Worm (Caenorhabditis elegans) whole organism, mixed stage, embryonic: ENCODE results near the gene clec-167.

ENCODE experiments used
- M03D4.4 ChIP-seq: sonication (generic microtip); optimal IDR thresholded peaks from 2 replicates; lab custom pipeline; 2017; ENCODE audit warnings: mild to moderate bottlenecking, missing genetic modification characterization, missing compliant biosample characterization
- bed-3 ChIP-seq: fragments of 200-800 bp; sonication (Bioruptor generic); optimal IDR thresholded peaks from 3 replicates; lab custom pipeline; 2018; ENCODE audit warnings: mild to moderate bottlenecking, missing genetic modification characterization, moderate library complexity, missing compliant biosample characterization
- blmp-1 ChIP-seq: fragments of 150-350 bp; optimal IDR thresholded peaks from 2 replicates; lab custom pipeline; 2014; ENCODE audit warnings: missing biosample characterization, missing genetic modification characterization
- ceh-39 ChIP-seq: fragments of 150-350 bp; optimal IDR thresholded peaks from 2 replicates; lab custom pipeline; 2014; ENCODE audit warnings: missing biosample characterization, missing genetic modification characterization
- ceh-43 ChIP-seq: fragments of 200-800 bp; sonication (Bioruptor generic); optimal IDR thresholded peaks from 2 replicates; lab custom pipeline; 2018; ENCODE audit warnings: mild to moderate bottlenecking, missing genetic modification characterization, moderate library complexity, missing compliant biosample characterization
- ceh-83 ChIP-seq: fragments of 200-800 bp; sonication (Bioruptor generic); optimal IDR thresholded peaks from 2 replicates; lab custom pipeline; 2018; ENCODE audit warnings: mild to moderate bottlenecking, missing genetic modification characterization, missing compliant biosample characterization
- drap-1 ChIP-seq: fragments of 200-800 bp; sonication (Bioruptor generic); optimal IDR thresholded peaks from 3 replicates; lab custom pipeline; 2018; ENCODE audit warnings: mild to moderate bottlenecking, missing genetic modification characterization, missing compliant biosample characterization
- elt-1 ChIP-seq: sonication (generic microtip); optimal IDR thresholded peaks from 2 replicates; lab custom pipeline; 2017; ENCODE audit warnings: missing genetic modification characterization, mild to moderate bottlenecking, missing compliant biosample characterization, antibody characterized with exemption, moderate library complexity, borderline replicate concordance; ENCODE audit not compliant: insufficient read depth
- elt-3 ChIP-seq: fragments of 150-350 bp; optimal IDR thresholded peaks from 2 replicates; lab custom pipeline; 2014; ENCODE audit warnings: missing biosample characterization, missing genetic modification characterization
- ham-2 ChIP-seq: fragments of 200-800 bp; sonication (Bioruptor generic); optimal IDR thresholded peaks from 2 replicates; lab custom pipeline; 2018; ENCODE audit warnings: mild to moderate bottlenecking, missing genetic modification characterization, missing compliant biosample characterization
- hlh-1 ChIP-seq: fragments of 150-350 bp; optimal IDR thresholded peaks from 2 replicates; lab custom pipeline; 2014; ENCODE audit warnings: missing biosample characterization, missing genetic modification reagents, missing genetic modification characterization
- lin-13 ChIP-seq: fragments of 150-350 bp; optimal IDR thresholded peaks from 2 replicates; lab custom pipeline; 2014; ENCODE audit warnings: missing biosample characterization, missing genetic modification characterization
- lin-32 ChIP-seq: fragments of 200-800 bp; sonication (Bioruptor generic); optimal IDR thresholded peaks from 2 replicates; lab custom pipeline; 2018; ENCODE audit warnings: mild to moderate bottlenecking, missing genetic modification characterization, missing compliant biosample characterization
- mab-5 ChIP-seq: fragments of 150-350 bp; optimal IDR thresholded peaks from 2 replicates; lab custom pipeline; 2014; ENCODE audit warnings: missing biosample characterization, missing genetic modification characterization
- mep-1 ChIP-seq: fragments of 150-350 bp; optimal IDR thresholded peaks from 2 replicates; lab custom pipeline; 2017; ENCODE audit warnings: missing biosample characterization, missing genetic modification reagents, missing genetic modification characterization, inconsistent platforms
- mls-2 ChIP-seq: sonication (generic microtip); optimal IDR thresholded peaks from 2 replicates; lab custom pipeline; 2016; ENCODE audit warnings: mild to moderate bottlenecking, missing genetic modification characterization, moderate library complexity, missing compliant biosample characterization
- nhr-12 ChIP-seq: fragments of 150-350 bp; optimal IDR thresholded peaks from 2 replicates; lab custom pipeline; 2014; ENCODE audit warnings: missing biosample characterization, missing genetic modification characterization
- nhr-2 ChIP-seq: fragments of 150-350 bp; optimal IDR thresholded peaks from 2 replicates; lab custom pipeline; 2014; ENCODE audit warnings: missing biosample characterization, missing genetic modification characterization
- nhr-28 ChIP-seq: fragments of 150-350 bp; optimal IDR thresholded peaks from 2 replicates; lab custom pipeline; 2014; ENCODE audit warnings: missing biosample characterization, missing genetic modification characterization
- pha-4 ChIP-seq: fragments of 150-350 bp; optimal IDR thresholded peaks from 2 replicates; lab custom pipeline; 2018; ENCODE audit warnings: missing biosample characterization, missing genetic modification reagents, missing genetic modification characterization
- sem-2 ChIP-seq: fragments of 200-800 bp; sonication (Bioruptor generic); optimal IDR thresholded peaks from 2 replicates; lab custom pipeline; 2018; ENCODE audit warnings: mild to moderate bottlenecking, missing genetic modification characterization, missing compliant biosample characterization
- snpc-4 ChIP-seq: fragments of 150-350 bp; optimal IDR thresholded peaks from 2 replicates; lab custom pipeline; 2014; ENCODE audit warnings: missing biosample characterization, missing genetic modification characterization
- sptf-1 ChIP-seq: sonication (generic microtip); optimal IDR thresholded peaks from 2 replicates; lab custom pipeline; 2017; ENCODE audit warnings: mild to moderate bottlenecking, missing genetic modification characterization, moderate library complexity, missing compliant biosample characterization
- tbx-8 ChIP-seq: fragments of 200-800 bp; sonication (Bioruptor generic); optimal IDR thresholded peaks from 2 replicates; lab custom pipeline; 2018; ENCODE audit warnings: mild to moderate bottlenecking, missing genetic modification characterization, moderate library complexity, missing compliant biosample characterization
- unc-120 ChIP-seq: sonication (generic microtip); optimal IDR thresholded peaks from 2 replicates; lab custom pipeline; 2017; ENCODE audit warnings: missing genetic modification characterization, missing compliant biosample characterization; ENCODE audit not compliant: poor library complexity, severe bottlenecking
- unc-39 ChIP-seq: fragments of 150-350 bp; optimal IDR thresholded peaks from 2 replicates; lab custom pipeline; 2014; ENCODE audit warnings: missing biosample characterization, missing genetic modification characterization
- zip-8 ChIP-seq: fragments of 150-350 bp; optimal IDR thresholded peaks from 2 replicates; lab custom pipeline; 2014; ENCODE audit warnings: missing biosample characterization, missing genetic modification characterization
- ztf-11 ChIP-seq: fragments of 150-350 bp; optimal IDR thresholded peaks from 2 replicates; lab custom pipeline; 2014; ENCODE audit warnings: missing biosample characterization, missing genetic modification characterization

Gene clec-167

DNA sequence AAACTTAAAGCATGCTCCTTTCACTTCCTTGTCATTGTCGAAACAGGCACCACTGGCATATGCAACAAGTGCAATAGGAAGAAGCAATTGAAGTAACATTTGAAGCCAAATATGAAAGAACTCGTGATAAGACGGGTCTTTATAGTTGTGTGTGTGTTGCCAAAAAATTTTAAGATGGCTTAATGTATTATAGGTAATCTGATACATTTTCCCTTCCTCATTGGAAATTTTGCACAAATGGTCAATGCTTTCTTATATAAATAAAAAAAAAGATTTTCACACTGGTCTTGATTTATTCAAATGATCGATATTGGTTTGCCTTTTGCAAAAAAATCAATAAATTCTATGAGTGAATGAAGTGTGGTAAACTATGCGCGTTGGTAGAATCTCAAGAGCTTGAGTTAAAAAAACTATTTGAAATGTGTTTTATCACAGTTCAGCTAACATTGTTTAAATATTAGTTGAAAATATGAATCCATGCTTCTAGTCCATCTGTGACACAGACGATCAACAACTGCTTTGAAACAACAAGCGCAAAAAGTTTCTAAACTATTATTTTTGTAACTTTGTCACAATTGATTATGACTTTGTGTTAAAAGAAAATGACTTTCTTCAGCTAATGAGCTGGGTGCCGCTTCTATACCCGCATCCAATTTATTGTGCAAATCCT is 4.2 kb downstream of the clec-167 start, which contains the start of the genes clec-166 and F38A1.6:
Gene clec-166 (minus strand): TSS at position 101 of the 670 bp plus-strand sequence.
Gene F38A1.6 (plus strand): TSS at position 620 of the 670 bp plus-strand sequence.
- no peak for TF ChIP-seq elt-1 (tag; lab: Kevin White, UChicago)
- TF ChIP-seq unc-39, result no peak
- TF ChIP-seq hlh-1 (tag; lab: Kevin White, UChicago), result no peak
- TF ChIP-seq lin-13, result no peak
- no peak for TF ChIP-seq zip-8
- TF ChIP-seq blmp-1, result no peak
- TF ChIP-seq tbx-8 (GFP tag; lab: Kevin White, UChicago), result no peak
- TF ChIP-seq ceh-39 (tag; lab: Kevin White, UChicago), result no peak
- TF ChIP-seq mab-5 (tag; lab: Kevin White, UChicago), result no peak
- no peak for TF ChIP-seq ceh-43 (GFP tag; lab: Kevin White, UChicago)
- no peak for TF ChIP-seq sptf-1 (tag; lab: Kevin White, UChicago)
- no peak for TF ChIP-seq unc-120 (tag; lab: Kevin White, UChicago)
- TF ChIP-seq mep-1 (tag; lab: Kevin White, UChicago), result no peak
- TF ChIP-seq nhr-28 (tag; lab: Kevin White, UChicago), result no peak
- TF ChIP-seq ztf-11, result no peak
- no peak for TF ChIP-seq lin-32
- TF ChIP-seq, all 35 proteins: peak for 0

ce11 chrIV:1246762-1247436 is 8.6 kb downstream of the clec-167 start, which contains the start of the genes clec-165 and F38A1.11:
Gene clec-165 (minus strand): TSS chrIV:1246886.
Gene F38A1.11 (plus strand): TSS chrIV:1247386.
- TF ChIP-seq ceh-83 (GFP tag; lab: Kevin White, UChicago) (no peak), ceh-43 (GFP tag; lab: Kevin White, UChicago) (no peak), drap-1 (GFP tag; lab: Kevin White, UChicago) (no peak), hlh-1 (tag; lab: Kevin White, UChicago) (no peak), mls-2 (no peak), mep-1 (tag; lab: Kevin White, UChicago) (no peak), nhr-2 (tag; lab: Kevin White, UChicago) (no peak), sptf-1 (tag; lab: Kevin White, UChicago) (no peak), tbx-8 (GFP tag; lab: Kevin White, UChicago) (no peak), lin-13 (no peak), sem-2 (GFP tag; lab: Kevin White, UChicago) (no peak), ztf-11 (no peak), pha-4 (no peak), ceh-39 (tag; lab: Kevin White, UChicago) (no peak)

DNA sequence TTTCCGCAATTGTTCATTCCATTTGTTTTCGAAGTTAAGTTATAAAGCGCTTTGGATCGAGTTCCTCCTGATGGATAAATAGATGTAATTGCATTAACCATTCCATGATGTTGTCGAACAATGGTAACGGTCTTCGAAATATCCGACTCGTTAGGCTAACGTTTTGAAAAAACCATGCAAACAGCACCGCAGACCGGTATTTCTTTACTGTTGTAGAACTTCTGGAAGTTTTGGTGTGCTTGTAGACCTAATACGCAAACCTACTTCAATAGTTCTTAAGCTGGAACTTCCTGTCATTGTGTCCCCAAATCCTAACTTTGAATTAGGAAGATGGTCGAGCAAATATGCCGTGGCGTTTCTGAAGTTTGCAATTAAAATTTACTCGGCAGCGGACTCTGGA is 10.3 kb downstream of the clec-167 start, which contains the start of gene F38A1.9:
Gene F38A1.9 (minus strand): TSS at position 101 of the 400 bp plus-strand sequence.
- TF ChIP-seq sem-2 (GFP tag; lab: Kevin White, UChicago) (no peak), unc-39 (no peak), nhr-12 (tag; lab: Kevin White, UChicago) (no peak)

- no peak for TF ChIP-seq M03D4.4 (tag; lab: Kevin White, UChicago)
- TF ChIP-seq blmp-1, result no peak
- TF ChIP-seq sptf-1 (tag; lab: Kevin White, UChicago), result no peak
- no peak for TF ChIP-seq ceh-83 (GFP tag; lab: Kevin White, UChicago)
- no peak for TF ChIP-seq unc-120 (tag; lab: Kevin White, UChicago)
- TF ChIP-seq elt-3 (tag; lab: Kevin White, UChicago), result no peak
- no peak for TF ChIP-seq nhr-2 (tag; lab: Kevin White, UChicago)
- TF ChIP-seq mep-1 (tag; lab: Kevin White, UChicago), result no peak
- TF ChIP-seq bed-3 (GFP tag; lab: Kevin White, UChicago), result no peak
- TF ChIP-seq ztf-11, result no peak
- no peak for TF ChIP-seq ceh-39 (tag; lab: Kevin White, UChicago)
- TF ChIP-seq snpc-4, result no peak
- no peak for TF ChIP-seq ham-2 (GFP tag; lab: Kevin White, UChicago)
- no peak for TF ChIP-seq nhr-28 (tag; lab: Kevin White, UChicago)
- TF ChIP-seq mab-5 (tag; lab: Kevin White, UChicago), result no peak
- TF ChIP-seq mls-2, result no peak
- no peak for TF ChIP-seq lin-32
- TF ChIP-seq drap-1 (GFP tag; lab: Kevin White, UChicago), result no peak
Measured at ce11 chrIV:1243295-1243694, 12.2 kb downstream of the clec-167 start, which contains the start of gene F38A1.15. Gene F38A1.15 (minus strand): TSS chrIV:1243395.
